Worm (Caenorhabditis elegans) whole organism, L4 larva: ENCODE measurements around the gene fbxl-5.
A peak's percentile ranks its signal among the peaks of the same experiment; 100 is the strongest.

Experiments
- D1046.2 ChIP-seq: fragments of 200-800 bp; sonication (Bioruptor generic); IDR thresholded peaks from 2 replicates; pipeline ENCODE4 v1.3.6; 2022; ENCODE audit warnings: missing genetic modification characterization, missing compliant biosample characterization
- F44E2.7 ChIP-seq: fragments of 200-800 bp; sonication (Bioruptor generic); IDR thresholded peaks from 2 replicates; pipeline ENCODE4 v2.1.2; 2022; ENCODE audit warnings: missing genetic modification characterization, missing compliant biosample characterization
- T26A8.4 ChIP-seq: fragments of 200-800 bp; sonication (Bioruptor generic); IDR thresholded peaks from 2 replicates; pipeline ENCODE4 v1.3.6; 2022; ENCODE audit warnings: missing genetic modification characterization, missing compliant biosample characterization
- Y105C5A.15 ChIP-seq: fragments of 200-800 bp; sonication (Bioruptor generic); IDR thresholded peaks from 2 replicates; pipeline ENCODE4 v1.3.6; 2022; ENCODE audit warnings: missing genetic modification characterization, missing compliant biosample characterization
- Y48G9A.11 ChIP-seq: fragments of 200-800 bp; sonication (Bioruptor generic); IDR thresholded peaks from 2 replicates; pipeline ENCODE4 v1.3.6; 2022; ENCODE audit warnings: missing genetic modification reagents, missing genetic modification characterization, missing compliant biosample characterization
- Y75B8A.6 ChIP-seq: fragments of 200-800 bp; sonication (Bioruptor generic); IDR thresholded peaks from 2 replicates; pipeline ENCODE4 v1.3.6; 2022; ENCODE audit warnings: missing genetic modification reagents, missing genetic modification characterization, missing compliant biosample characterization
- aly-2 ChIP-seq: sonication (generic microtip); optimal IDR thresholded peaks from 2 replicates; lab custom pipeline; 2018; ENCODE audit warnings: missing biosample characterization, missing genetic modification characterization
- arid-1 ChIP-seq: fragments of 200-800 bp; sonication (Bioruptor generic); conservative IDR thresholded peaks from 2 replicates; pipeline ENCODE4 v1.3.6; 2022; ENCODE audit warnings: missing genetic modification reagents, missing genetic modification characterization, missing compliant biosample characterization
- ceh-32 ChIP-seq: sonication (generic microtip); optimal IDR thresholded peaks from 2 replicates; lab custom pipeline; 2016; ENCODE audit warnings: mild to moderate bottlenecking, missing genetic modification characterization, missing compliant biosample characterization; ENCODE audit not compliant: poor library complexity
- ceh-44 ChIP-seq: fragments of 200-800 bp; sonication (Bioruptor generic); IDR thresholded peaks from 2 replicates; pipeline ENCODE4 v1.3.6; 2022; ENCODE audit warnings: missing genetic modification reagents, missing genetic modification characterization, missing compliant biosample characterization
- ceh-62 ChIP-seq: sonication (generic microtip); optimal IDR thresholded peaks from 2 replicates; lab custom pipeline; 2017; ENCODE audit warnings: missing biosample characterization, missing genetic modification characterization
- ceh-82 ChIP-seq: sonication (generic microtip); optimal IDR thresholded peaks from 2 replicates; lab custom pipeline; 2017; ENCODE audit warnings: missing biosample characterization, missing genetic modification characterization
- cey-2 ChIP-seq: sonication (generic microtip); optimal IDR thresholded peaks from 3 replicates; lab custom pipeline; 2017; ENCODE audit warnings: missing genetic modification characterization, mild to moderate bottlenecking, missing compliant biosample characterization, antibody characterized with exemption, borderline replicate concordance; ENCODE audit not compliant: insufficient read depth
- ctbp-1 ChIP-seq: fragments of 200-800 bp; sonication (Bioruptor generic); IDR thresholded peaks from 2 replicates; pipeline ENCODE4 v1.3.6; 2022; ENCODE audit warnings: missing genetic modification reagents, missing genetic modification characterization, missing compliant biosample characterization
- daf-19 ChIP-seq: fragments of 200-800 bp; sonication (Bioruptor generic); conservative IDR thresholded peaks from 2 replicates; pipeline ENCODE4 v1.3.6; 2022; ENCODE audit warnings: missing genetic modification characterization, missing compliant biosample characterization
- daf-8 ChIP-seq: fragments of 200-800 bp; sonication (Bioruptor generic); IDR thresholded peaks from 2 replicates; pipeline ENCODE4 v1.3.6; 2022; ENCODE audit warnings: missing genetic modification characterization, missing compliant biosample characterization
- dmd-6 ChIP-seq: fragments of 200-800 bp; sonication (Bioruptor generic); IDR thresholded peaks from 2 replicates; pipeline ENCODE4 v1.3.6; 2022; ENCODE audit warnings: missing genetic modification reagents, missing genetic modification characterization, missing compliant biosample characterization
- dmd-8 ChIP-seq: fragments of 200-800 bp; sonication (Bioruptor generic); IDR thresholded peaks from 2 replicates; pipeline ENCODE4 v1.3.6; 2022; ENCODE audit warnings: missing genetic modification characterization, missing compliant biosample characterization
- dmd-9 ChIP-seq: fragments of 200-800 bp; sonication (Bioruptor generic); IDR thresholded peaks from 2 replicates; pipeline ENCODE4 v1.3.6; 2022; ENCODE audit warnings: missing genetic modification reagents, missing genetic modification characterization, missing compliant biosample characterization
- duxl-1 ChIP-seq: sonication (generic microtip); optimal IDR thresholded peaks from 2 replicates; lab custom pipeline; 2016; ENCODE audit warnings: mild to moderate bottlenecking, missing genetic modification characterization, moderate library complexity, missing compliant biosample characterization; ENCODE audit not compliant: poor library complexity
- dve-1 ChIP-seq: sonication (generic microtip); optimal IDR thresholded peaks from 2 replicates; lab custom pipeline; 2017; ENCODE audit warnings: antibody characterized with exemption, mild to moderate bottlenecking, missing genetic modification characterization, missing compliant biosample characterization; ENCODE audit not compliant: insufficient read depth
- egl-27 ChIP-seq: sonication (generic microtip); optimal IDR thresholded peaks from 3 replicates; lab custom pipeline; 2017; ENCODE audit warnings: missing biosample characterization, missing genetic modification reagents, missing genetic modification characterization
- hif-1 ChIP-seq, 2 experiments: sonication (generic microtip); optimal IDR thresholded peaks; 2 replicates each; lab custom pipeline; 2016 to 2017; ENCODE audit warnings: missing compliant biosample characterization in 2 of 2, missing genetic modification characterization in 2 of 2, missing genetic modification reagents in 2 of 2, missing genotype in 2 of 2, mild to moderate bottlenecking in 1 of 2
- hlh-11 ChIP-seq: fragments of 200-800 bp; sonication (Bioruptor generic); optimal IDR thresholded peaks from 2 replicates; lab custom pipeline; 2018; ENCODE audit warnings: mild to moderate bottlenecking, missing genetic modification characterization, missing compliant biosample characterization
- jun-1 ChIP-seq: fragments of 150-350 bp; optimal IDR thresholded peaks from 2 replicates; lab custom pipeline; 2014; ENCODE audit warnings: missing biosample characterization, missing genetic modification reagents, missing genetic modification characterization
- lin-15B ChIP-seq: fragments of 150-350 bp; sonication (generic microtip); optimal IDR thresholded peaks from 3 replicates; lab custom pipeline; 2014; ENCODE audit warnings: missing biosample characterization, missing genetic modification characterization
- lin-39 ChIP-seq: fragments of 150-350 bp; optimal IDR thresholded peaks from 2 replicates; lab custom pipeline; 2014; ENCODE audit warnings: missing biosample characterization, missing genetic modification reagents, missing genetic modification characterization
- madf-9 ChIP-seq: fragments of 200-800 bp; sonication (Bioruptor generic); conservative IDR thresholded peaks from 2 replicates; pipeline ENCODE4 v1.3.6; 2022; ENCODE audit warnings: missing genetic modification reagents, missing genetic modification characterization, missing compliant biosample characterization
- mep-1 ChIP-seq: fragments of 150-350 bp; sonication (generic microtip); optimal IDR thresholded peaks from 3 replicates; lab custom pipeline; 2014; ENCODE audit warnings: missing biosample characterization, missing genetic modification characterization
- mxl-3 ChIP-seq: fragments of 200-800 bp; sonication (Bioruptor generic); optimal IDR thresholded peaks from 2 replicates; lab custom pipeline; 2018; ENCODE audit warnings: mild to moderate bottlenecking, missing genetic modification characterization, missing compliant biosample characterization
- nhr-102 ChIP-seq: sonication (generic microtip); optimal IDR thresholded peaks from 2 replicates; lab custom pipeline; 2016; ENCODE audit warnings: mild to moderate bottlenecking, missing genetic modification characterization, moderate library complexity, missing compliant biosample characterization
- nhr-11 ChIP-seq: fragments of 150-350 bp; optimal IDR thresholded peaks from 2 replicates; lab custom pipeline; 2014; ENCODE audit warnings: missing biosample characterization, missing genetic modification characterization
- nhr-237 ChIP-seq: sonication (generic microtip); optimal IDR thresholded peaks from 2 replicates; lab custom pipeline; 2017; ENCODE audit warnings: missing biosample characterization, missing genetic modification characterization
- nhr-28 ChIP-seq: fragments of 150-350 bp; optimal IDR thresholded peaks from 2 replicates; lab custom pipeline; 2014; ENCODE audit warnings: missing biosample characterization, missing genetic modification characterization
- nhr-48 ChIP-seq: sonication (generic microtip); optimal IDR thresholded peaks from 2 replicates; lab custom pipeline; 2016; ENCODE audit warnings: mild to moderate bottlenecking, missing genetic modification characterization, missing compliant biosample characterization
- nhr-6 ChIP-seq: fragments of 150-350 bp; optimal IDR thresholded peaks from 2 replicates; lab custom pipeline; 2014; ENCODE audit warnings: missing biosample characterization, missing genetic modification characterization
- nhr-77 ChIP-seq: fragments of 150-350 bp; optimal IDR thresholded peaks from 2 replicates; lab custom pipeline; 2014; ENCODE audit warnings: missing biosample characterization, missing genetic modification characterization
- pqm-1 ChIP-seq: sonication (generic microtip); optimal IDR thresholded peaks from 2 replicates; lab custom pipeline; 2017; ENCODE audit warnings: missing biosample characterization, missing genetic modification characterization
- rbr-2 ChIP-seq: sonication (generic microtip); optimal IDR thresholded peaks from 2 replicates; lab custom pipeline; 2016; ENCODE audit warnings: missing genotype, missing genetic modification characterization, missing compliant biosample characterization
- skn-1 ChIP-seq: fragments of 150-350 bp; optimal IDR thresholded peaks from 2 replicates; lab custom pipeline; 2014; ENCODE audit warnings: missing biosample characterization, missing genetic modification characterization
- snpc-1.2 ChIP-seq: fragments of 200-800 bp; sonication (Bioruptor generic); IDR thresholded peaks from 2 replicates; pipeline ENCODE4 v1.3.6; 2022; ENCODE audit warnings: missing genetic modification reagents, missing genetic modification characterization, missing compliant biosample characterization
- spr-1 ChIP-seq: sonication (generic microtip); optimal IDR thresholded peaks from 2 replicates; lab custom pipeline; 2016; ENCODE audit warnings: mild to moderate bottlenecking, missing genetic modification characterization, missing compliant biosample characterization
- unc-62 ChIP-seq, 3 experiments: fragments of 150-350 bp in 1 of 3; sonication (generic microtip); optimal IDR thresholded peaks in 2 of 3; peaks in 1 of 3; 1 replicate in 1 of 3; 2 replicates in 2 of 3; lab custom pipeline; 2014 to 2017; ENCODE audit warnings: missing biosample characterization in 3 of 3, missing genetic modification characterization in 3 of 3, missing genetic modification reagents in 3 of 3, missing genotype in 1 of 3
- zag-1 ChIP-seq: fragments of 150-350 bp; optimal IDR thresholded peaks from 2 replicates; lab custom pipeline; 2014; ENCODE audit warnings: missing biosample characterization, missing genetic modification characterization
- zfp-2 ChIP-seq: sonication (generic microtip); optimal IDR thresholded peaks from 2 replicates; lab custom pipeline; 2016; ENCODE audit warnings: mild to moderate bottlenecking, missing genetic modification characterization, missing compliant biosample characterization
- zfp-3 ChIP-seq: fragments of 200-800 bp; sonication (Bioruptor generic); conservative IDR thresholded peaks from 2 replicates; pipeline ENCODE4 v1.3.6; 2022; ENCODE audit warnings: missing genetic modification reagents, missing genetic modification characterization, missing compliant biosample characterization
- ztf-7 ChIP-seq: fragments of 150-350 bp; optimal IDR thresholded peaks from 2 replicates; lab custom pipeline; 2014; ENCODE audit warnings: missing biosample characterization, missing genetic modification characterization

fbxl-5 gene

ce11 chrV:7726927-7727326 lies 15.8 kb upstream of the fbxl-5 start:
- TF ChIP-seq unc-62 (GFP tag; optimal IDR thresholded peaks at IDR 0.05 in 1 of 2; lab: Kevin White, UChicago): peak in 1 of 2 experiments; percentile 85
- TF ChIP-seq unc-62 (tag; optimal IDR thresholded peaks at IDR 0.05; lab: Kevin White, UChicago): no peak
- no peak for TF ChIP-seq dve-1
- TF ChIP-seq Y75B8A.6 (GFP tag; lab: Robert Waterston, UW): no peak
- TF ChIP-seq zfp-3 (GFP tag; lab: Robert Waterston, UW): no peak
- TF ChIP-seq nhr-48 (tag; lab: Kevin White, UChicago): no peak
- no peak for TF ChIP-seq nhr-237
- peak; percentile 0 for TF ChIP-seq rbr-2 (tag; lab: Kevin White, UChicago)
- TF ChIP-seq, all 104 proteins: peak for 2

ce11 chrV:7728003-7728678 lies 14.6 kb upstream of the fbxl-5 start:
- TF ChIP-seq daf-19 (GFP tag; lab: Robert Waterston, UW) (no peak), T26A8.4 (GFP tag; lab: Robert Waterston, UW) (peak; percentile 68), hlh-11 (tag; lab: Kevin White, UChicago) (peak; percentile 91), hif-1 (tag; optimal IDR thresholded peaks at IDR 0.05; lab: Kevin White, UChicago) (peak; percentile 4 to 76), D1046.2 (GFP tag; lab: Robert Waterston, UW) (0 out of 2 replicates have a peak, but pooled peaks have one; percentile 4), Y48G9A.11 (no peak), aly-2 (no peak), zfp-2 (tag; lab: Kevin White, UChicago) (peak; percentile 26), lin-15B (tag; lab: Kevin White, UChicago) (no peak), skn-1 (tag; lab: Kevin White, UChicago) (no peak), dmd-6 (peak; percentile 82), ceh-32 (tag; lab: Kevin White, UChicago) (peak; percentile 59), ctbp-1 (GFP tag; lab: Robert Waterston, UW) (peak; percentile 96), dmd-9 (GFP tag; lab: Robert Waterston, UW) (0 out of 2 replicates have a peak, but pooled peaks have one; percentile 6), Y75B8A.6 (GFP tag; lab: Robert Waterston, UW) (no peak), nhr-28 (peak; percentile 61), arid-1 (GFP tag; lab: Robert Waterston, UW) (peak; percentile 49; the same call in 1 of the 2 replicates), pqm-1 (tag; lab: Kevin White, UChicago) (no peak), Y105C5A.15 (GFP tag; lab: Robert Waterston, UW) (no peak), nhr-77 (tag; lab: Kevin White, UChicago) (peak; percentile 36), madf-9 (GFP tag; lab: Robert Waterston, UW) (peak; percentile 58; the same call in 1 of the 2 replicates), nhr-11 (peak; percentile 75), dmd-8 (GFP tag; lab: Robert Waterston, UW) (no peak), duxl-1 (tag; lab: Kevin White, UChicago) (no peak), lin-39 (tag; lab: Kevin White, UChicago) (peak; percentile 9), daf-8 (no peak), mep-1 (peak; percentile 57), nhr-102 (tag; lab: Kevin White, UChicago) (peak; percentile 23), ztf-7 (tag; lab: Kevin White, UChicago) (no peak), snpc-1.2 (GFP tag; lab: Robert Waterston, UW) (no peak), ceh-82 (no peak), F44E2.7 (no peak), cey-2 (tag; lab: Kevin White, UChicago) (no peak), zag-1 (tag; lab: Kevin White, UChicago) (peak; percentile 53), egl-27 (tag; lab: Kevin White, UChicago) (no peak), unc-62 (GFP tag; optimal IDR thresholded peaks at IDR 0.05 in 1 of 2; lab: Kevin White, UChicago) (peak in 1 of 2 experiments; percentile 94), unc-62 (tag; optimal IDR thresholded peaks at IDR 0.05; lab: Kevin White, UChicago) (no peak), ceh-44 (GFP tag; lab: Robert Waterston, UW) (no peak), zfp-3 (GFP tag; lab: Robert Waterston, UW) (no peak), spr-1 (peak; percentile 44), rbr-2 (tag; lab: Kevin White, UChicago) (peak; percentile 93), ceh-62 (tag; lab: Kevin White, UChicago) (no peak), mxl-3 (peak; percentile 1), dve-1 (peak; percentile 29), jun-1 (tag; lab: Kevin White, UChicago) (no peak), nhr-6 (tag; lab: Kevin White, UChicago) (no peak)
